Fruit fly (Drosophila melanogaster): ENCODE results near the gene CG44475.
A peak's percentile ranks its signal among the peaks of the same experiment; 100 is the strongest.

CG44475 gene

DNA sequence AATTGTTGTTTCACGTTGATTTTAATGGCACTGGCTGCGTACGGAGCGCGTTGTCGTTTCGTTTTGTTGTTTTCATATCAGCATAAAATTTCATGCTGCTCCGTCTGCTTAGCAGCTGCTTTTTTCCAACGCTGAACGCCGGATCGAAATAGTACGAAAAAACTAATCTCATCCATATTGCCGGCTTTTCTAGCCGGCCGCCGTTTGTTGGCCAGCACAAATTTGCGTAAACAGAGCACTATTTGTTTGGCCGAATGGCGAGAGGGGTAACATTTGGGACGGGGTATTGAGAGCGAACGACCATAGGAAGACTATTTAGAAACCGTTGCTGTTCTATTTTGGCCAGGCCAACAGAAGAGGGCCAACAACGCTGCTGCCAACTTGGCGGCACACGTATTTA, 26.8 kb upstream of the CG44475 start (continued):
- TF ChIP-seq CG4360 (GFP tag; IDR thresholded peaks at IDR 0.05) (no peak), CG8388 (GFP tag; optimal IDR thresholded peaks at IDR 0.05) (no peak), CG2116 (GFP tag; optimal IDR thresholded peaks at IDR 0.05) (no peak), bab2 (GFP tag; optimal IDR thresholded peaks at IDR 0.05) (no peak), zen (tag; optimal IDR thresholded peaks at IDR 0.05) (no peak), mirr (GFP tag; optimal IDR thresholded peaks at IDR 0.05) (peak; percentile 91), br (optimal IDR thresholded peaks at IDR 0.05) (no peak), Gsc (GFP tag; IDR thresholded peaks at IDR 0.05) (no peak), CG14965 (GFP tag; optimal IDR thresholded peaks at IDR 0.05; ENCODE audit: borderline replicate concordance) (no peak), CG31388 (GFP tag; optimal IDR thresholded peaks at IDR 0.05) (no peak), CG17186 (GFP tag; optimal IDR thresholded peaks at IDR 0.05) (no peak), CG10431 (GFP tag; optimal IDR thresholded peaks at IDR 0.05) (no peak), Tbp (GFP tag; optimal IDR thresholded peaks at IDR 0.05) (no peak), CG16863 (GFP tag; optimal IDR thresholded peaks at IDR 0.05) (no peak), dimm (GFP tag; IDR thresholded peaks at IDR 0.05) (no peak), CG18262 (tag; optimal IDR thresholded peaks at IDR 0.05) (no peak), crc (GFP tag; optimal IDR thresholded peaks at IDR 0.05) (no peak), Adf1 (GFP tag; IDR thresholded peaks at IDR 0.05) (peak; percentile 62), CG9727 (GFP tag; optimal IDR thresholded peaks at IDR 0.05) (no peak), CG10209 (GFP tag; optimal IDR thresholded peaks at IDR 0.05) (peak; percentile 19), D (optimal IDR thresholded peaks at IDR 0.05) (no peak), D (GFP tag; optimal IDR thresholded peaks at IDR 0.05) (no peak), CG34224 (GFP tag; IDR thresholded peaks at IDR 0.05; ENCODE audit: partially characterized antibody) (peak; percentile 53; the same call in 1 of the 3 replicates), aop (GFP tag; IDR thresholded peaks at IDR 0.05) (no peak), Fer3 (tag; optimal IDR thresholded peaks at IDR 0.05) (no peak), gce (GFP tag; IDR thresholded peaks at IDR 0.05) (no peak), CG2199 (GFP tag; IDR thresholded peaks at IDR 0.05) (0 out of 3 replicates have a peak, but pooled peaks have one; percentile 54), hth (optimal IDR thresholded peaks at IDR 0.05) (no peak), CG18619 (GFP tag; optimal IDR thresholded peaks at IDR 0.05) (no peak), jumu (GFP tag; optimal IDR thresholded peaks at IDR 0.05) (no peak), Abd-B (GFP tag; optimal IDR thresholded peaks at IDR 0.05) (peak; percentile 7), Dref (GFP tag; IDR thresholded peaks at IDR 0.05) (no peak), CG18764 (GFP tag; optimal IDR thresholded peaks at IDR 0.05) (no peak), Ravus (GFP tag; IDR thresholded peaks at IDR 0.05) (no peak), ERR (GFP tag; optimal IDR thresholded peaks at IDR 0.05) (no peak), crp (GFP tag; optimal IDR thresholded peaks at IDR 0.05) (no peak), C15 (GFP tag; IDR thresholded peaks at IDR 0.05) (no peak), cwo (GFP tag; optimal IDR thresholded peaks at IDR 0.05) (peak; percentile 61), Mes4 (GFP tag; optimal IDR thresholded peaks at IDR 0.05) (no peak), CG4424 (GFP tag; optimal IDR thresholded peaks at IDR 0.05) (no peak)

DNA sequence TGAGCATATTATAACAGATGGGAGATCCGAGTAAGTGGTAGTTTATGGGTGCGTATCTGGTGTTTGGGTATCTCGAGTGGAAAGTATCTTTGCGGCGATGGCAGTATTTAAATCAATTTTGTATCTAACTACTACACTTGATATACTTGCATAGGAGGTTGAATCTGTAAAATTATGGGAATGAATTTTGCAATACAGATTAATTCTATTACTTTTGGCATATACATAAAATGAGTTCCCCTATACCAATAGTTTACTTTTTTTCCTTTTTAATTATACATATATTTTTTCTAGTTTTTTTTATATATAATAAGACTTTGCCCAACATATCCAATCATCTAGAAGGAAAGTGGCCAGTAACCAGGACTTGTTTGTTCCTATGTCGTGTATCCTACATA, 26.3 kb upstream of the CG44475 start:
- no peak for TF ChIP-seq CG1792 (GFP tag; optimal IDR thresholded peaks at IDR 0.05)

Measured in whole organism, embryonic.